Fruit fly (Drosophila melanogaster) whole organism, pupa: ENCODE results near the gene CG4830.

Source experiments
- CG10348 ChIP-seq: fragments of 200-800 bp; sonication (Bioruptor generic); IDR thresholded peaks from 2 replicates; pipeline ENCODE4 v1.3.6; 2022; ENCODE audit warnings: missing biosample characterization, missing genetic modification characterization
- CG12605 ChIP-seq: fragments of 200-800 bp; sonication (Bioruptor generic); IDR thresholded peaks from 2 replicates; pipeline ENCODE4 v1.3.6; 2022; ENCODE audit warnings: missing biosample characterization, missing genetic modification characterization
- CG13204 ChIP-seq: fragments of 200-800 bp; sonication (Bioruptor generic); optimal IDR thresholded peaks from 2 replicates; lab custom pipeline; 2018; ENCODE audit warnings: missing biosample characterization, mild to moderate bottlenecking, missing genetic modification characterization, moderate library complexity
- CG14655 ChIP-seq: fragments of 200-800 bp; sonication (Bioruptor generic); optimal IDR thresholded peaks from 3 replicates; lab custom pipeline; 2017; ENCODE audit warnings: mild to moderate bottlenecking, missing biosample characterization, missing genetic modification reagents, missing genetic modification characterization
- CG15710 ChIP-seq: fragments of 200-800 bp; sonication (Bioruptor generic); optimal IDR thresholded peaks from 2 replicates; lab custom pipeline; 2018; ENCODE audit warnings: missing biosample characterization, mild to moderate bottlenecking, missing genetic modification characterization, moderate library complexity
- CG17806 ChIP-seq: fragments of 200-800 bp; sonication (Bioruptor generic); optimal IDR thresholded peaks from 2 replicates; lab custom pipeline; 2018; ENCODE audit warnings: missing biosample characterization, mild to moderate bottlenecking, missing genetic modification characterization, moderate library complexity
- CG32121 ChIP-seq: fragments of 200-800 bp; sonication (Bioruptor generic); IDR thresholded peaks from 2 replicates; pipeline ENCODE4 v1.3.6; 2022; ENCODE audit warnings: missing biosample characterization, missing genetic modification characterization
- CG34367 ChIP-seq: fragments of 200-800 bp; sonication (Bioruptor generic); optimal IDR thresholded peaks from 2 replicates; lab custom pipeline; 2018; ENCODE audit warnings: missing biosample characterization, mild to moderate bottlenecking, missing genetic modification characterization
- CG4496 ChIP-seq: fragments of 200-800 bp; sonication (Bioruptor generic); IDR thresholded peaks from 3 replicates; pipeline ENCODE4 v1.3.6; 2022; ENCODE audit warnings: missing biosample characterization, missing genetic modification characterization
- CG8159 ChIP-seq: fragments of 200-800 bp; sonication (Bioruptor generic); optimal IDR thresholded peaks from 3 replicates; lab custom pipeline; 2018; ENCODE audit warnings: missing biosample characterization, mild to moderate bottlenecking, missing genetic modification characterization, moderate library complexity
- CG8301 ChIP-seq: fragments of 200-800 bp; sonication (Bioruptor generic); optimal IDR thresholded peaks from 2 replicates; lab custom pipeline; 2018; ENCODE audit warnings: missing biosample characterization, mild to moderate bottlenecking, missing genetic modification characterization
- CG9948 ChIP-seq: fragments of 200-800 bp; sonication (Bioruptor generic); optimal IDR thresholded peaks from 2 replicates; lab custom pipeline; 2018; ENCODE audit warnings: missing biosample characterization, mild to moderate bottlenecking, missing genetic modification characterization, moderate library complexity
- D1 ChIP-seq: fragments of 200-800 bp; sonication (Bioruptor generic); optimal IDR thresholded peaks from 2 replicates; lab custom pipeline; 2018; ENCODE audit warnings: missing biosample characterization, mild to moderate bottlenecking, missing genetic modification characterization, moderate library complexity
- EcR ChIP-seq: fragments of 200-800 bp; sonication (Bioruptor generic); optimal IDR thresholded peaks from 3 replicates; lab custom pipeline; 2019; ENCODE audit warnings: missing biosample characterization, missing genetic modification characterization, mild to moderate bottlenecking, moderate library complexity, missing genetic modification reagents
- Ets98B ChIP-seq: fragments of 200-800 bp; sonication (Bioruptor generic); IDR thresholded peaks from 2 replicates; pipeline ENCODE4 v1.3.6; 2022; ENCODE audit warnings: missing biosample characterization, missing genetic modification characterization
- Pif1A ChIP-seq: fragments of 200-800 bp; sonication (Bioruptor generic); optimal IDR thresholded peaks from 3 replicates; lab custom pipeline; 2016; ENCODE audit warnings: missing biosample characterization, missing genetic modification characterization
- Pif1B ChIP-seq: fragments of 200-800 bp; sonication (Bioruptor generic); optimal IDR thresholded peaks from 3 replicates; lab custom pipeline; 2016; ENCODE audit warnings: missing biosample characterization, missing genetic modification characterization
- Snoo ChIP-seq: fragments of 200-800 bp; sonication (Bioruptor generic); optimal IDR thresholded peaks from 3 replicates; lab custom pipeline; 2017; ENCODE audit warnings: missing biosample characterization, mild to moderate bottlenecking, missing genetic modification characterization, inconsistent platforms
- fd96Ca ChIP-seq: fragments of 200-800 bp; sonication (Bioruptor generic); IDR thresholded peaks from 3 replicates; pipeline ENCODE4 v1.3.6; 2022; ENCODE audit warnings: missing biosample characterization, missing genetic modification characterization
- gl ChIP-seq: fragments of 200-800 bp; sonication (Bioruptor generic); optimal IDR thresholded peaks from 2 replicates; lab custom pipeline; 2018; ENCODE audit warnings: missing biosample characterization, mild to moderate bottlenecking, missing genetic modification characterization
- rn ChIP-seq: fragments of 200-800 bp; sonication (Bioruptor generic); IDR thresholded peaks from 2 replicates; pipeline ENCODE4 v1.3.6; 2022; ENCODE audit warnings: missing biosample characterization, missing genetic modification characterization

Gene CG4830

DNA sequence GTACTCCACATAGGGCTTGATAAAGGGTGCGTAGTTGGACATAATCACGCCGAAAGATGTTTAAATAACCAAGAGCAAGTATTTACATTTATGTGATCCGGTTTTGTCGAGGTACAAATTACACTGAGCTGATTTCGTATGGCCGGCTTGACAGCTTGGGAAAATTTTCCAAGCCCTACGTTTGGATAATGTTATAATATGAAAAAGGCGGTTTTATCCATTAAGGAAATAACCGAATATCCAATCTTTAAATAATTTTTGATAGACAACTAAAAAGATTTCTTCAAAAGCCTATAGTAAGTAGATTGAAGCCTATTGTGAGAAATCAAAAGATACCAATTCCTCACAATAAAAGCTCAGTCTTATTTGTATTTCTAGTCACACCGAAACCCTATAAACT, 15.2 kb downstream of the CG4830 start, which contains the start of the genes eIF3d2 and CG43450:
Gene eIF3d2, minus strand, starts transcription at position 101 of the 400 bp plus-strand sequence.
Gene CG43450, plus strand, starts transcription at position 384 of the 400 bp plus-strand sequence.
- TF ChIP-seq CG4496 (GFP tag; lab: Robert Waterston, UW) (no peak), CG15710 (no peak), CG8159 (no peak), CG34367 (tag; lab: Kevin White, UChicago) (no peak), gl (tag; lab: Kevin White, UChicago) (no peak), Ets98B (no peak), Pif1B (no peak), CG14655 (GFP tag; lab: Kevin White, UChicago) (no peak), CG13204 (GFP tag; lab: Kevin White, UChicago) (no peak), Snoo (tag; lab: Kevin White, UChicago) (no peak)

DNA sequence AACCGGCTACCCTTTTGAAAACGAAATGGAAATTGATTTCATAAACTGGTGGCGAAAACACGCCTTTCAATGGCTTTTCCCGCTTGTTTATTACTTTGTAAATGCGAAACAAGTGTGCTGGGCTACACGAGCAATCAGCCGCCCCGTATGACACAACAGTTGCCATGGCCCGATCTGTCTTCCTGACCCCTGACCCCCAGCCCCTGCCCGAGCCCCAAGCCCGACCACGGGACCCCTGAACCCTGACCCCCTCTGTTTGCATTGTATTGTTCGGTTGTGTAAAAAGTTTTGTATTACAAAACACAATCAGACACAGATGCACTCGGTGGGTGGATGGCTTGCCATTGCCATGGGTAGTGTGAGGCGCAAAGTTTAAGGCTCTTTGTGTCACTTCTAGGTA, 24.5 kb downstream of the CG4830 start:
- TF ChIP-seq CG9948 (tag; lab: Kevin White, UChicago) (no peak), CG8301 (tag; lab: Kevin White, UChicago) (no peak), CG12605 (GFP tag; lab: Robert Waterston, UW) (no peak), EcR (no peak), CG8159 (no peak), Pif1B (no peak)

DNA sequence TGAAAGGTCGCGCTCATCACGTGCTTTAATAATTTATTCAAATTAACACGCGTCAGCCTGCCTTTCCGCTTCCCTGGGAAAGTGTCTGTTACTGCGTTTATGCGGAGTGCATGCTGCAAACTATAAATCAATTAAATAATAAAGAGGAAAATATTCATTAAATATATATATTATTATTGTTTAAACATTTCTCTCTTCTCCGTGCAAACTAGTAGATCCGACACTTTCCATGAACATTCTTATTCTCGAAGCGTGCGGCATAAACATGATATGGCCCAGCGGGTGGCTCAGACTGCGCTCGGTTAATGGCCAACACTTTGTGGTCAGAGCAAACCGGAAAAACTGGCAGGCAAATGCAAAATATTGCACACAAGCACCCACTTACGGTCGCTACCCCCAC, 41.8 kb downstream of the CG4830 start:
- TF ChIP-seq CG14655 (GFP tag; lab: Kevin White, UChicago) (peak; percentile 52), Pif1A (GFP tag; lab: Kevin White, UChicago) (no peak), CG8301 (tag; lab: Kevin White, UChicago) (no peak), EcR (no peak), CG15710 (no peak), rn (GFP tag; lab: Robert Waterston, UW) (no peak), Pif1B (no peak), Snoo (tag; lab: Kevin White, UChicago) (no peak), CG8159 (peak; percentile 3), CG10348 (GFP tag; lab: Robert Waterston, UW) (no peak), CG32121 (no peak), fd96Ca (peak; percentile 55; the same call in 2 of the 3 replicates), CG34367 (tag; lab: Kevin White, UChicago) (no peak), CG13204 (GFP tag; lab: Kevin White, UChicago) (no peak), CG12605 (GFP tag; lab: Robert Waterston, UW) (peak; percentile 22; the same call in 1 of the 2 replicates), gl (tag; lab: Kevin White, UChicago) (no peak), CG9948 (tag; lab: Kevin White, UChicago) (no peak), Ets98B (peak; percentile 18; the same call in 1 of the 2 replicates), CG4496 (GFP tag; lab: Robert Waterston, UW) (peak; percentile 58; the same call in 2 of the 3 replicates), CG17806 (tag; lab: Kevin White, UChicago) (no peak), D1 (no peak)

DNA sequence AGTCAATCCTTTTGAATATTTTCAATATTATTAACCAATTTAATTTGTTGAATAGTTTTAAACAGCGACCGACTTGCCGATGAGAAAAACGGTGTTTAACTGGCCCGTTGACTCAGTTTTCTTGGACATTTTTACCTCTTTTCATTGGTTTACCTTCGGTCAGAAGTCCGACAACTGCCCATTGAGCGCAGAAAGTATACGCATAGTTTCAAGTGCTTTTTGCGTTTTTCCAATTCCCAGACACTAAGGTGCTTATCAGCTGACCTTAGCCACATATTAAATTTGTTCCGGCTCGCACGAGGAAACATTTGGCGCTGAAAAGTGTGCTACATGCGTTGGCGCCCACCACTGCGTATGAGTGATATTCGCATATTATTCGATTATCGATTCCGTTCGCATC, 44.1 kb downstream of the CG4830 start, which contains the start of gene Cpn:
Gene Cpn, minus strand, starts transcription at position 101 of the 400 bp plus-strand sequence.
- no peak for TF ChIP-seq fd96Ca
- TF ChIP-seq D1: no peak
- no peak for TF ChIP-seq CG8301 (tag; lab: Kevin White, UChicago)
- no peak for TF ChIP-seq CG12605 (GFP tag; lab: Robert Waterston, UW)
- TF ChIP-seq Ets98B: no peak
- TF ChIP-seq CG32121: no peak
- TF ChIP-seq CG34367 (tag; lab: Kevin White, UChicago): no peak
- TF ChIP-seq EcR: no peak
- no peak for TF ChIP-seq Pif1A (GFP tag; lab: Kevin White, UChicago)
- TF ChIP-seq gl (tag; lab: Kevin White, UChicago): no peak
- TF ChIP-seq CG10348 (GFP tag; lab: Robert Waterston, UW): no peak
- TF ChIP-seq CG14655 (GFP tag; lab: Kevin White, UChicago): no peak
- no peak for TF ChIP-seq CG4496 (GFP tag; lab: Robert Waterston, UW)
- no peak for TF ChIP-seq CG15710
- TF ChIP-seq CG17806 (tag; lab: Kevin White, UChicago): no peak
- TF ChIP-seq CG8159: no peak
- TF ChIP-seq Snoo (tag; lab: Kevin White, UChicago): no peak

dm6 chr3R:12158495-12158894, 51.7 kb downstream of the CG4830 start, which contains the start of gene dpr15:
dpr15 (minus strand) TSS chr3R:12158595.
- TF ChIP-seq Pif1A (GFP tag; lab: Kevin White, UChicago) (no peak), fd96Ca (no peak), CG10348 (GFP tag; lab: Robert Waterston, UW) (no peak), CG15710 (no peak), CG12605 (GFP tag; lab: Robert Waterston, UW) (no peak)
